Fruit fly (Drosophila melanogaster): ENCODE data around the gene Prestin.

Gene Prestin

dm6 chr3L:17912448-17912847, 4.8 kb upstream of the Prestin start, which contains the start of gene CG5290 (continued):
- TF ChIP-seq Max (GFP tag; optimal IDR thresholded peaks at IDR 0.05): no peak
- no peak for TF ChIP-seq Hmr (GFP tag; optimal IDR thresholded peaks at IDR 0.05)
- TF ChIP-seq hth (optimal IDR thresholded peaks at IDR 0.05): no peak
- TF ChIP-seq grau (tag; optimal IDR thresholded peaks at IDR 0.05): peak; percentile 29
- TF ChIP-seq br (optimal IDR thresholded peaks at IDR 0.05): no peak
- no peak for TF ChIP-seq Adf1 (GFP tag; IDR thresholded peaks at IDR 0.05)
- TF ChIP-seq H2.0 (GFP tag; IDR thresholded peaks at IDR 0.05): no peak
- TF ChIP-seq ssp (GFP tag; IDR thresholded peaks at IDR 0.05): no peak
- no peak for TF ChIP-seq Lpt (GFP tag; optimal IDR thresholded peaks at IDR 0.05)
- TF ChIP-seq CG1792 (GFP tag; optimal IDR thresholded peaks at IDR 0.05): peak; percentile 47
- no peak for TF ChIP-seq CG8359 (GFP tag; optimal IDR thresholded peaks at IDR 0.05; ENCODE audit: borderline replicate concordance)
- no peak for TF ChIP-seq CG1529 (GFP tag; optimal IDR thresholded peaks at IDR 0.05)
- TF ChIP-seq bbx (GFP tag; IDR thresholded peaks at IDR 0.05; ENCODE audit: partially characterized antibody): no peak; the same call in 1 of the 2 replicates
- TF ChIP-seq Oli (tag; optimal IDR thresholded peaks at IDR 0.05): no peak
- TF ChIP-seq Spps (tag; optimal IDR thresholded peaks at IDR 0.05): no peak
- TF ChIP-seq ind (GFP tag; optimal IDR thresholded peaks at IDR 0.05): peak; percentile 7
- TF ChIP-seq CG2678 (tag; optimal IDR thresholded peaks at IDR 0.05): peak; percentile 17
- TF ChIP-seq kni (GFP tag; optimal IDR thresholded peaks at IDR 0.05): no peak
- peak; percentile 95 for TF ChIP-seq CG10267 (tag; optimal IDR thresholded peaks at IDR 0.05)
- no peak for TF ChIP-seq ranshi (GFP tag; IDR thresholded peaks at IDR 0.05)
- TF ChIP-seq CG32532 (GFP tag; IDR thresholded peaks at IDR 0.05): no peak
- TF ChIP-seq CG17612 (GFP tag; IDR thresholded peaks at IDR 0.05): no peak
- peak; percentile 6 for TF ChIP-seq chn (GFP tag; optimal IDR thresholded peaks at IDR 0.05)
- peak; percentile 65 for TF ChIP-seq CG14710 (tag; optimal IDR thresholded peaks at IDR 0.05)
- TF ChIP-seq CG8089 (GFP tag; optimal IDR thresholded peaks at IDR 0.05): no peak
- no peak for TF ChIP-seq CG31224 (GFP tag; IDR thresholded peaks at IDR 0.05)
- no peak for TF ChIP-seq Awh (GFP tag; IDR thresholded peaks at IDR 0.05)
- no peak for TF ChIP-seq CG4328 (GFP tag; optimal IDR thresholded peaks at IDR 0.05)
- TF ChIP-seq CG18011 (GFP tag; optimal IDR thresholded peaks at IDR 0.05): no peak
- TF ChIP-seq tna (GFP tag; IDR thresholded peaks at IDR 0.05; ENCODE audit: partially characterized antibody): no peak
- TF ChIP-seq CG7271 (tag; optimal IDR thresholded peaks at IDR 0.05): no peak
- TF ChIP-seq ase (GFP tag; IDR thresholded peaks at IDR 0.05): no peak
- TF ChIP-seq ttk (GFP tag; IDR thresholded peaks at IDR 0.05): no peak
- TF ChIP-seq CG30020 (tag; optimal IDR thresholded peaks at IDR 0.05): no peak
- no peak for TF ChIP-seq oc (tag; optimal IDR thresholded peaks at IDR 0.05)
- TF ChIP-seq Opbp (GFP tag; IDR thresholded peaks at IDR 0.05; ENCODE audit: partially characterized antibody): no peak; the same call in 2 of the 3 replicates
- no peak for TF ChIP-seq CG42726 (GFP tag; IDR thresholded peaks at IDR 0.05; ENCODE audit: partially characterized antibody)
- TF ChIP-seq Aef1 (GFP tag; IDR thresholded peaks at IDR 0.05): no peak
- TF ChIP-seq CG8388 (GFP tag; optimal IDR thresholded peaks at IDR 0.05): no peak
- TF ChIP-seq esg (GFP tag; conservative IDR thresholded peaks at IDR 0.05): no peak
- peak; percentile 32 for TF ChIP-seq her (GFP tag; optimal IDR thresholded peaks at IDR 0.05)
- TF ChIP-seq CG9932 (GFP tag; IDR thresholded peaks at IDR 0.05): 0 out of 2 replicates have a peak, but pooled peaks have one; percentile 15
- TF ChIP-seq CG11456 (GFP tag; IDR thresholded peaks at IDR 0.05): no peak
- no peak for TF ChIP-seq gcm (GFP tag; optimal IDR thresholded peaks at IDR 0.05)
- no peak for TF ChIP-seq CG14014 (GFP tag; IDR thresholded peaks at IDR 0.05)
- peak; percentile 19 for TF ChIP-seq CG9437 (GFP tag; optimal IDR thresholded peaks at IDR 0.05)
- TF ChIP-seq Six4 (GFP tag; optimal IDR thresholded peaks at IDR 0.05): no peak
- TF ChIP-seq vvl (GFP tag; IDR thresholded peaks at IDR 0.05): no peak
- TF ChIP-seq lilli (GFP tag; optimal IDR thresholded peaks at IDR 0.05): peak; percentile 63
- TF ChIP-seq Bgb (GFP tag; IDR thresholded peaks at IDR 0.05; ENCODE audit: partially characterized antibody): peak; percentile 48
- no peak for TF ChIP-seq cad (GFP tag; optimal IDR thresholded peaks at IDR 0.05)
- no peak for TF ChIP-seq CG11247 (GFP tag; IDR thresholded peaks at IDR 0.05)
